Fruit fly (Drosophila melanogaster): ENCODE measurements around the gene CG7218.
A peak's percentile ranks its signal among the peaks of the same experiment; 100 is the strongest.

Gene CG7218

dm6 chr3R:18185385-18185784 lies 21.2 kb upstream of the CG7218 start, which contains the start of the genes Arp5 and CG7208 (continued):
- TF ChIP-seq Xrp1 (GFP tag; IDR thresholded peaks at IDR 0.05) (peak; percentile 67), C15 (GFP tag; IDR thresholded peaks at IDR 0.05) (no peak), CG4820 (GFP tag; optimal IDR thresholded peaks at IDR 0.05) (peak; percentile 34), ken (GFP tag; IDR thresholded peaks at IDR 0.05) (peak; percentile 63; the same call in 1 of the 3 replicates), toy (GFP tag; IDR thresholded peaks at IDR 0.05) (no peak), CG6272 (GFP tag; IDR thresholded peaks at IDR 0.05) (peak; percentile 62), Oaz (GFP tag; IDR thresholded peaks at IDR 0.05) (no peak), CG17359 (tag; optimal IDR thresholded peaks at IDR 0.05) (peak; percentile 74), lab (GFP tag; optimal IDR thresholded peaks at IDR 0.05) (no peak), jumu (GFP tag; optimal IDR thresholded peaks at IDR 0.05) (peak; percentile 49), esg (GFP tag; conservative IDR thresholded peaks at IDR 0.05) (peak; percentile 50), Neu2 (GFP tag; optimal IDR thresholded peaks at IDR 0.05; ENCODE audit: borderline replicate concordance) (no peak), CG7963 (GFP tag; IDR thresholded peaks at IDR 0.05; ENCODE audit: partially characterized antibody) (no peak), CkIIα-i1 (GFP tag; IDR thresholded peaks at IDR 0.05) (no peak), gem (tag; optimal IDR thresholded peaks at IDR 0.05) (no peak), CG10565 (GFP tag; optimal IDR thresholded peaks at IDR 0.05) (no peak), pnt (GFP tag; optimal IDR thresholded peaks at IDR 0.05) (peak; percentile 18), GATAe (GFP tag; conservative IDR thresholded peaks at IDR 0.05) (no peak), CG10979 (tag; optimal IDR thresholded peaks at IDR 0.05) (peak; percentile 53), CG10462 (GFP tag; optimal IDR thresholded peaks at IDR 0.05) (peak; percentile 44), Mad (GFP tag; optimal IDR thresholded peaks at IDR 0.05) (peak; percentile 53), CG31365 (tag; optimal IDR thresholded peaks at IDR 0.05) (no peak), CG30403 (GFP tag; optimal IDR thresholded peaks at IDR 0.05) (peak; percentile 84), grau (tag; optimal IDR thresholded peaks at IDR 0.05) (peak; percentile 79), Atf6 (GFP tag; IDR thresholded peaks at IDR 0.05) (peak; percentile 56; the same call in 1 of the 2 replicates), chm (GFP tag; IDR thresholded peaks at IDR 0.05) (no peak), ERR (GFP tag; optimal IDR thresholded peaks at IDR 0.05) (no peak), Hmx (GFP tag; optimal IDR thresholded peaks at IDR 0.05) (no peak), CG15269 (tag; optimal IDR thresholded peaks at IDR 0.05) (no peak), bsh (GFP tag; optimal IDR thresholded peaks at IDR 0.05) (peak in 1 of 2 experiments; percentile 70), jigr1 (GFP tag; IDR thresholded peaks at IDR 0.05) (no peak), CG14667 (GFP tag; IDR thresholded peaks at IDR 0.05) (no peak; the same call in 1 of the 2 replicates), usp (GFP tag; optimal IDR thresholded peaks at IDR 0.05) (no peak), CG2199 (GFP tag; IDR thresholded peaks at IDR 0.05) (no peak), CG9932 (GFP tag; IDR thresholded peaks at IDR 0.05) (peak; percentile 88), Tbp (GFP tag; optimal IDR thresholded peaks at IDR 0.05) (no peak), psq (GFP tag; optimal IDR thresholded peaks at IDR 0.05) (peak; percentile 91), Lim3 (GFP tag; IDR thresholded peaks at IDR 0.05) (no peak), org-1 (GFP tag; optimal IDR thresholded peaks at IDR 0.05) (no peak), CG4730 (GFP tag; IDR thresholded peaks at IDR 0.05) (no peak), HLH3B (GFP tag; IDR thresholded peaks at IDR 0.05) (no peak)

DNA sequence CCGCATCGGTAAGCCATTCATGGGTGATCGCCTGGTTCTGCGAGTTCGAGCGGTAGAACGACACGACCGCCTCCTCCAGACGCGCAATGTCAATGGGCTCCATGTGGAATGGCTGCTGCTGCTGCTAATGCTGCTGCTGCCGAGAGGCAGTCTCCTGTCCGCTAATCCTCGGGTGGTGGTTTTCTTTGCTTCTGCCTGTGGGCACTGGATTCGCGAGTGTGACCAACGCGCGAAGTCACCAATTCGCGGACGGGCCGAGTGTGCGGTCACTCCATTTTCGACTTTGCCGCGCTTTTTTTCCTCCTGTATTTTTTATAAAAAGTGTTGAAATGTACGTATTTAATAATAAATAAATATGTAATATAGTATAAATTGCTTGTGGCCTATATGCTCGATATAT lies 19.0 kb upstream of the CG7218 start, which contains the start of gene cdm:
TSS of gene cdm (minus strand) at position 236 of the 400 bp plus-strand sequence.
- TF ChIP-seq HmgZ (tag; optimal IDR thresholded peaks at IDR 0.05) (peak; percentile 4), CG12769 (tag; optimal IDR thresholded peaks at IDR 0.05) (no peak), dysf (GFP tag; IDR thresholded peaks at IDR 0.05) (no peak), Poxn (GFP tag; IDR thresholded peaks at IDR 0.05) (no peak), NfI (GFP tag; optimal IDR thresholded peaks at IDR 0.05) (no peak), slou (GFP tag; optimal IDR thresholded peaks at IDR 0.05) (no peak), hb (GFP tag; IDR thresholded peaks at IDR 0.05; ENCODE audit: partially characterized antibody) (no peak), br (optimal IDR thresholded peaks at IDR 0.05) (no peak), Nf-YA (GFP tag; IDR thresholded peaks at IDR 0.05) (no peak), YL-1 (GFP tag; optimal IDR thresholded peaks at IDR 0.05) (peak; percentile 42), CG10565 (GFP tag; optimal IDR thresholded peaks at IDR 0.05) (no peak), her (GFP tag; optimal IDR thresholded peaks at IDR 0.05) (no peak), bbx (GFP tag; IDR thresholded peaks at IDR 0.05; ENCODE audit: partially characterized antibody) (peak; percentile 16; the same call in 1 of the 2 replicates), CG1792 (GFP tag; optimal IDR thresholded peaks at IDR 0.05) (no peak), CG11456 (GFP tag; IDR thresholded peaks at IDR 0.05) (no peak)

All from whole organism, embryonic.